In genomic region chrV:16635911-16636310, ce11 we compare ENCODE assay signal across 3 worm cellular contexts.
TF ChIP-seq lines count a peak whose summit lies in the region.

Gene mltn-11, plus strand, starts transcription at chrV:16636186.

TF ChIP-seq in whole organism, L1 larva, 84 proteins besides CTCF, POLR2A, EP300 and RAD21:
- TF ChIP-seq ces-1 (GFP tag; optimal IDR thresholded peaks at IDR 0.05; lab: Kevin White, UChicago) (no peak), elt-2 (tag; optimal IDR thresholded peaks at IDR 0.05; lab: Kevin White, UChicago) (peak; percentile 54)

TF ChIP-seq in whole organism, L3 larva, 47 proteins besides CTCF, POLR2A, EP300 and RAD21:
- TF ChIP-seq elt-2 (tag; optimal IDR thresholded peaks at IDR 0.05; lab: Kevin White, UChicago) = peak; percentile 28
- no peak for TF ChIP-seq jun-1 (tag; optimal IDR thresholded peaks at IDR 0.05; lab: Kevin White, UChicago)

TF ChIP-seq in whole organism, late embryonic, 69 proteins besides CTCF, POLR2A, EP300 and RAD21:
- TF ChIP-seq elt-2 (tag; optimal IDR thresholded peaks at IDR 0.05; lab: Kevin White, UChicago) = peak; percentile 76
- no peak for TF ChIP-seq nfya-1 (tag; optimal IDR thresholded peaks at IDR 0.05; lab: Kevin White, UChicago)
- no peak for TF ChIP-seq ceh-22 (tag; optimal IDR thresholded peaks at IDR 0.05; lab: Kevin White, UChicago)
- no peak for TF ChIP-seq ttx-3 (tag; optimal IDR thresholded peaks at IDR 0.05; lab: Kevin White, UChicago)
- no peak for TF ChIP-seq ceh-24 (tag; optimal IDR thresholded peaks at IDR 0.05; lab: Kevin White, UChicago)

Comparison
In these comparisons a context has a peak if more than half of its experiments do, and no peak if none do; other contexts are left out.
1. Of the 10 proteins assayed by ChIP-seq in both whole organism, L1 larva and whole organism, late embryonic: peak only in whole organism, L1 larva: none; only in whole organism, late embryonic: none; in both: elt-2; in neither: 9.